Worm (Caenorhabditis elegans): Measurements from ENCODE around the gene exos-9.

Gene exos-9

ce11 chrIII:7155631-7156030, 42.2 kb downstream of the exos-9 start (continued):
- TF ChIP-seq F13H6.1 (tag; optimal IDR thresholded peaks at IDR 0.05) (peak; percentile 96), fos-1 (tag; optimal IDR thresholded peaks at IDR 0.05) (peak; percentile 78), mbf-1 (tag; optimal IDR thresholded peaks at IDR 0.05) (no peak), ztf-1 (GFP tag; conservative IDR thresholded peaks at IDR 0.05) (no peak), crh-2 (tag; optimal IDR thresholded peaks at IDR 0.05) (peak; percentile 95), egl-27 (tag; optimal IDR thresholded peaks at IDR 0.05) (peak; percentile 100), peb-1 (tag; optimal IDR thresholded peaks at IDR 0.05) (no peak), lin-39 (tag; optimal IDR thresholded peaks at IDR 0.05) (peak; percentile 35), alr-1 (tag; optimal IDR thresholded peaks at IDR 0.05) (no peak), lsy-2 (tag; optimal IDR thresholded peaks at IDR 0.05) (peak; percentile 74 to 95), unc-55 (GFP tag; optimal IDR thresholded peaks at IDR 0.05) (peak; percentile 89), nhr-25 (tag; optimal IDR thresholded peaks at IDR 0.05) (peak; percentile 92)

DNA sequence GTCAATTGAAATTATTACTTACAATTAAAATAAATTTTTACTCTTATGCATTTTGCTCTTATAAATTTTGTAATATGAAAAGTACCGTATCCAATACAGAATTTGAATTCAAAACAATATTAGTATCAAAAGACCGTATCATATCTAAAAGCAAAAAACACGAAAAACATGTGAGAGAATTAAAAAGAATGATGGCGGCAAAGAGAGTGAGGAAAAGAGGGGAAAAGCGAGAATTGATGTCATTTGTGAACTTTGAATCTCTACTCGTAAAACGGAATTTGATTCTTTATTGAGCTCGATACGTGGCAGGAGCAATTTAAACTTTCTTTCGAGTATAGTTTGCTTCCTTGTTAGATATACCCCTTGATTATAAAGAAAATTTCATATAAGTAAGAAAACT, 43.3 kb downstream of the exos-9 start:
- TF ChIP-seq ztf-11 (tag; optimal IDR thresholded peaks at IDR 0.05), result no peak
- TF ChIP-seq unc-55 (GFP tag; optimal IDR thresholded peaks at IDR 0.05), result peak; percentile 28
- TF ChIP-seq elt-3 (tag; optimal IDR thresholded peaks at IDR 0.05), result no peak
- TF ChIP-seq sma-9 (GFP tag; optimal IDR thresholded peaks at IDR 0.05), result peak; percentile 40
- no peak for TF ChIP-seq sma-9 (tag; optimal IDR thresholded peaks at IDR 0.05)
- no peak for TF ChIP-seq ztf-4 (tag; optimal IDR thresholded peaks at IDR 0.05)
- no peak for TF ChIP-seq Y55F3AM.14 (GFP tag; optimal IDR thresholded peaks at IDR 0.05)
- TF ChIP-seq nhr-10 (tag; optimal IDR thresholded peaks at IDR 0.05), result no peak
- no peak for TF ChIP-seq nhr-11 (tag; optimal IDR thresholded peaks at IDR 0.05)
- TF ChIP-seq skn-1 (tag; optimal IDR thresholded peaks at IDR 0.05), result peak; percentile 13
- peak; percentile 50 for TF ChIP-seq crh-2 (tag; optimal IDR thresholded peaks at IDR 0.05)
- no peak for TF ChIP-seq C34F6.9 (tag; optimal IDR thresholded peaks at IDR 0.05)
- no peak for TF ChIP-seq nhr-23 (tag; optimal IDR thresholded peaks at IDR 0.05)

- peak; percentile 84 for TF ChIP-seq ama-1 (optimal IDR thresholded peaks at IDR 0.05)
- TF ChIP-seq zag-1 (tag; optimal IDR thresholded peaks at IDR 0.05), result peak; percentile 58
- peak; percentile 91 for TF ChIP-seq nhr-6 (tag; optimal IDR thresholded peaks at IDR 0.05)
- peak; percentile 94 for TF ChIP-seq nhr-25 (tag; optimal IDR thresholded peaks at IDR 0.05)
- no peak for TF ChIP-seq nhr-23 (tag; optimal IDR thresholded peaks at IDR 0.05)
- TF ChIP-seq egl-27 (tag; optimal IDR thresholded peaks at IDR 0.05), result peak; percentile 98
- TF ChIP-seq unc-55 (GFP tag; optimal IDR thresholded peaks at IDR 0.05), result peak; percentile 96
- peak; percentile 81 for TF ChIP-seq gmeb-1 (tag; optimal IDR thresholded peaks at IDR 0.05)
- peak; percentile 64 for TF ChIP-seq mab-5 (tag; optimal IDR thresholded peaks at IDR 0.05)
- peak; percentile 72 for TF ChIP-seq nhr-21 (tag; optimal IDR thresholded peaks at IDR 0.05)
- peak; percentile 88 for TF ChIP-seq sem-4 (tag; optimal IDR thresholded peaks at IDR 0.05)
- TF ChIP-seq lin-13 (GFP tag; optimal IDR thresholded peaks at IDR 0.05), result peak; percentile 82
- no peak for TF ChIP-seq skn-1 (tag; optimal IDR thresholded peaks at IDR 0.05)
- peak; percentile 80 for TF ChIP-seq snpc-4 (tag; optimal IDR thresholded peaks at IDR 0.05)
- no peak for TF ChIP-seq lin-39 (tag; optimal IDR thresholded peaks at IDR 0.05)
- TF ChIP-seq fos-1 (tag; optimal IDR thresholded peaks at IDR 0.05), result peak; percentile 79
- peak; percentile 90 for TF ChIP-seq nhr-129 (tag; optimal IDR thresholded peaks at IDR 0.05)
- peak; percentile 56 to 93 for TF ChIP-seq lsy-2 (tag; optimal IDR thresholded peaks at IDR 0.05)
- TF ChIP-seq unc-62 (GFP tag; optimal IDR thresholded peaks at IDR 0.05), result no peak
- no peak for TF ChIP-seq elt-3 (tag; optimal IDR thresholded peaks at IDR 0.05)
- no peak for TF ChIP-seq lin-11 (tag; optimal IDR thresholded peaks at IDR 0.05)
- no peak for TF ChIP-seq ztf-11 (tag; optimal IDR thresholded peaks at IDR 0.05)
- TF ChIP-seq Y55F3AM.14 (GFP tag; optimal IDR thresholded peaks at IDR 0.05), result peak; percentile 39
- peak; percentile 67 for TF ChIP-seq ceh-16 (tag; optimal IDR thresholded peaks at IDR 0.05)
- TF ChIP-seq ZK546.5 (tag; optimal IDR thresholded peaks at IDR 0.05), result peak; percentile 48
- TF ChIP-seq crh-2 (tag; optimal IDR thresholded peaks at IDR 0.05), result peak; percentile 95
- TF ChIP-seq ztf-4 (tag; optimal IDR thresholded peaks at IDR 0.05), result peak; percentile 93
- TF ChIP-seq C34F6.9 (tag; optimal IDR thresholded peaks at IDR 0.05), result peak; percentile 94
- peak; percentile 92 for TF ChIP-seq F13H6.1 (tag; optimal IDR thresholded peaks at IDR 0.05)
- peak; percentile 71 to 85 for TF ChIP-seq mdl-1 (tag; optimal IDR thresholded peaks at IDR 0.05)
- TF ChIP-seq sma-3 (GFP tag; optimal IDR thresholded peaks at IDR 0.05), result peak; percentile 86
- no peak for TF ChIP-seq mbf-1 (tag; optimal IDR thresholded peaks at IDR 0.05)
- TF ChIP-seq dmd-4 (tag; optimal IDR thresholded peaks at IDR 0.05), result no peak
- no peak for TF ChIP-seq ceh-82 (tag; optimal IDR thresholded peaks at IDR 0.05)
- peak; percentile 66 for TF ChIP-seq blmp-1 (tag; optimal IDR thresholded peaks at IDR 0.05; ENCODE audit: insufficient read depth)
- peak; percentile 98 for TF ChIP-seq sma-9 (GFP tag; optimal IDR thresholded peaks at IDR 0.05)
- TF ChIP-seq sma-9 (tag; optimal IDR thresholded peaks at IDR 0.05), result no peak
- no peak for TF ChIP-seq nhr-11 (tag; optimal IDR thresholded peaks at IDR 0.05)
- no peak for TF ChIP-seq R02D3.7 (tag; optimal IDR thresholded peaks at IDR 0.05)
- no peak for TF ChIP-seq ztf-1 (GFP tag; conservative IDR thresholded peaks at IDR 0.05)
- TF ChIP-seq nhr-10 (tag; optimal IDR thresholded peaks at IDR 0.05), result no peak
These were observed 44.1 kb downstream of the exos-9 start, which contains the start of gene ogt-1 for ce11 chrIII:7153747-7154238. TSS of gene ogt-1 (minus strand) at chrIII:7153797.

Measured in whole organism, L2 larva.